Fruit fly (Drosophila melanogaster) whole organism, embryonic: ENCODE measurements around the gene Cby.

ENCODE experiments used
- Abd-B ChIP-seq: fragments of 200-800 bp; sonication (Bioruptor generic); optimal IDR thresholded peaks from 2 replicates; lab custom pipeline; 2018; ENCODE audit warnings: missing biosample characterization, mild to moderate bottlenecking, missing genetic modification characterization, moderate library complexity
- C15 ChIP-seq: fragments of 200-800 bp; sonication (Bioruptor generic); IDR thresholded peaks from 3 replicates; pipeline ENCODE4 v1.3.6; 2022; ENCODE audit warnings: missing biosample characterization, missing genetic modification characterization
- CG10979 ChIP-seq: fragments of 200-800 bp; sonication (Bioruptor generic); optimal IDR thresholded peaks from 2 replicates; lab custom pipeline; 2018; ENCODE audit warnings: missing biosample characterization, mild to moderate bottlenecking, missing genetic modification characterization, moderate library complexity
- CG11085 ChIP-seq: fragments of 200-800 bp; sonication (Bioruptor generic); IDR thresholded peaks from 2 replicates; pipeline ENCODE4 v1.3.6; 2022; ENCODE audit warnings: missing biosample characterization, missing genetic modification characterization
- CG11504 ChIP-seq: fragments of 200-800 bp; sonication (Bioruptor generic); optimal IDR thresholded peaks from 3 replicates; lab custom pipeline; 2019; ENCODE audit warnings: missing biosample characterization, mild to moderate bottlenecking, missing genetic modification characterization, moderate library complexity
- CG12071 ChIP-seq: fragments of 200-800 bp; sonication (Bioruptor generic); optimal IDR thresholded peaks from 3 replicates; lab custom pipeline; 2018; ENCODE audit warnings: missing biosample characterization, mild to moderate bottlenecking, missing genetic modification characterization
- CG13894 ChIP-seq: fragments of 200-800 bp; sonication (Bioruptor generic); optimal IDR thresholded peaks from 3 replicates; lab custom pipeline; 2018; ENCODE audit warnings: missing biosample characterization, mild to moderate bottlenecking, missing genetic modification characterization, moderate library complexity
- CG15073 ChIP-seq: fragments of 200-800 bp; sonication (Bioruptor generic); optimal IDR thresholded peaks from 2 replicates; lab custom pipeline; 2016; ENCODE audit warnings: missing biosample characterization, missing genetic modification characterization
- CG15269 ChIP-seq: fragments of 200-800 bp; sonication (Bioruptor generic); optimal IDR thresholded peaks from 2 replicates; lab custom pipeline; 2018; ENCODE audit warnings: missing biosample characterization, mild to moderate bottlenecking, missing genetic modification characterization, moderate library complexity
- CG16815 ChIP-seq: fragments of 200-800 bp; sonication (Bioruptor generic); optimal IDR thresholded peaks from 3 replicates; lab custom pipeline; 2017; ENCODE audit warnings: missing biosample characterization, mild to moderate bottlenecking, missing genetic modification characterization
- CG17361 ChIP-seq: fragments of 200-800 bp; sonication (Bioruptor generic); IDR thresholded peaks from 3 replicates; pipeline ENCODE4 v1.3.6; 2022; ENCODE audit warnings: missing biosample characterization, missing genetic modification characterization
- CG17829 ChIP-seq: fragments of 200-800 bp; optimal IDR thresholded peaks from 2 replicates; lab custom pipeline; 2019; ENCODE audit warnings: missing biosample characterization, mild to moderate bottlenecking, missing genetic modification characterization, moderate library complexity
- CG30431 ChIP-seq: fragments of 200-800 bp; sonication (Bioruptor generic); optimal IDR thresholded peaks from 2 replicates; lab custom pipeline; 2017; ENCODE audit warnings: missing biosample characterization, missing genetic modification characterization
- CG31224 ChIP-seq: fragments of 200-800 bp; sonication (Bioruptor generic); IDR thresholded peaks from 2 replicates; pipeline ENCODE4 v1.3.6; 2022; ENCODE audit warnings: missing biosample characterization, missing genetic modification characterization
- CG31441 ChIP-seq: fragments of 200-800 bp; sonication (Bioruptor generic); IDR thresholded peaks from 2 replicates; pipeline ENCODE4 v1.3.6; 2022; ENCODE audit warnings: missing biosample characterization, missing genetic modification characterization
- CG33557 ChIP-seq: fragments of 200-800 bp; sonication (Bioruptor generic); optimal IDR thresholded peaks from 2 replicates; lab custom pipeline; 2019; ENCODE audit warnings: missing biosample characterization, mild to moderate bottlenecking, missing genetic modification characterization, moderate library complexity
- CG7357 ChIP-seq: fragments of 200-800 bp; sonication (Bioruptor generic); IDR thresholded peaks from 3 replicates; pipeline ENCODE4 v1.3.6; 2022; ENCODE audit warnings: missing biosample characterization, missing genetic modification characterization
- CG7372 ChIP-seq: fragments of 200-800 bp; sonication (Bioruptor generic); IDR thresholded peaks from 2 replicates; pipeline ENCODE4 v1.3.6; 2022; ENCODE audit warnings: missing biosample characterization, missing genetic modification characterization
- CG8388 ChIP-seq: fragments of 200-800 bp; sonication (Bioruptor generic); optimal IDR thresholded peaks from 2 replicates; lab custom pipeline; 2019; ENCODE audit warnings: missing biosample characterization, mild to moderate bottlenecking, missing genetic modification characterization, moderate library complexity
- Dll ChIP-seq: fragments of 200-800 bp; sonication (Bioruptor generic); IDR thresholded peaks from 4 replicates; pipeline ENCODE4 v1.3.6; 2022; ENCODE audit warnings: missing biosample characterization, missing genetic modification characterization; ENCODE audit not compliant: partially characterized antibody
- Gug ChIP-seq: fragments of 200-800 bp; sonication (Bioruptor generic); IDR thresholded peaks from 4 replicates; pipeline ENCODE4 v1.3.6; 2022; ENCODE audit warnings: missing biosample characterization, missing genetic modification characterization
- Jarid2 ChIP-seq: fragments of 200-800 bp; sonication (Bioruptor generic); optimal IDR thresholded peaks from 3 replicates; lab custom pipeline; 2017; ENCODE audit warnings: mild to moderate bottlenecking, missing biosample characterization, missing genetic modification reagents, missing genetic modification characterization
- Oli ChIP-seq: fragments of 200-800 bp; sonication (Bioruptor generic); optimal IDR thresholded peaks from 2 replicates; lab custom pipeline; 2018; ENCODE audit warnings: missing biosample characterization, mild to moderate bottlenecking, missing genetic modification characterization, moderate library complexity
- Stat92E ChIP-seq, 3 experiments: fragments of >200 bp in 2 of 3; fragments of 200-800 bp in 1 of 3; sonication (Bioruptor generic) in 1 of 3; optimal IDR thresholded peaks; 2 replicates each; lab custom pipeline; 2017 to 2019; ENCODE audit warnings: missing biosample characterization in 3 of 3, missing genetic modification characterization in 3 of 3, mild to moderate bottlenecking in 1 of 3, moderate library complexity in 1 of 3
- crol ChIP-seq: fragments of 200-800 bp; sonication (Bioruptor generic); IDR thresholded peaks from 2 replicates; pipeline ENCODE4 v1.3.6; 2022; ENCODE audit warnings: missing biosample characterization, missing genetic modification characterization
- dan ChIP-seq: fragments of 200-800 bp; sonication (Bioruptor generic); IDR thresholded peaks from 2 replicates; pipeline ENCODE4 v1.3.6; 2022; ENCODE audit warnings: missing biosample characterization, missing genetic modification characterization
- dmrt99B ChIP-seq: fragments of 200-800 bp; sonication (Bioruptor generic); optimal IDR thresholded peaks from 2 replicates; lab custom pipeline; 2018; ENCODE audit warnings: missing biosample characterization, mild to moderate bottlenecking, missing genetic modification characterization, moderate library complexity
- fd96Cb ChIP-seq: fragments of 200-800 bp; sonication (Bioruptor generic); optimal IDR thresholded peaks from 2 replicates; lab custom pipeline; 2018; ENCODE audit warnings: missing biosample characterization, mild to moderate bottlenecking, missing genetic modification characterization, moderate library complexity
- gem ChIP-seq: fragments of 200-800 bp; sonication (Bioruptor generic); optimal IDR thresholded peaks from 2 replicates; lab custom pipeline; 2019; ENCODE audit warnings: missing biosample characterization, mild to moderate bottlenecking, missing genetic modification characterization, moderate library complexity
- grau ChIP-seq: fragments of 200-800 bp; optimal IDR thresholded peaks from 3 replicates; lab custom pipeline; 2019; ENCODE audit warnings: missing biosample characterization, mild to moderate bottlenecking, missing genetic modification characterization, moderate library complexity
- lab ChIP-seq: fragments of 200-800 bp; sonication (Bioruptor generic); optimal IDR thresholded peaks from 3 replicates; lab custom pipeline; 2017; ENCODE audit warnings: missing biosample characterization, missing genetic modification characterization, mild to moderate bottlenecking, moderate library complexity, missing genetic modification reagents
- lmd ChIP-seq: fragments of 200-800 bp; sonication (Bioruptor generic); IDR thresholded peaks from 2 replicates; pipeline ENCODE4 v1.3.6; 2022; ENCODE audit warnings: missing biosample characterization, missing genetic modification characterization
- nerfin-1 ChIP-seq: fragments of 200-800 bp; sonication (Bioruptor generic); optimal IDR thresholded peaks from 3 replicates; lab custom pipeline; 2019; ENCODE audit warnings: missing biosample characterization, mild to moderate bottlenecking, missing genetic modification characterization, moderate library complexity
- nmo ChIP-seq: fragments of 200-800 bp; sonication (Bioruptor generic); optimal IDR thresholded peaks from 2 replicates; lab custom pipeline; 2018; ENCODE audit warnings: missing biosample characterization, mild to moderate bottlenecking, missing genetic modification characterization, moderate library complexity
- row ChIP-seq: fragments of 200-800 bp; sonication (Bioruptor generic); IDR thresholded peaks from 3 replicates; pipeline ENCODE4 v1.3.6; 2022; ENCODE audit warnings: missing biosample characterization, missing genetic modification characterization
- run ChIP-seq: fragments of 200-800 bp; sonication (Bioruptor generic); optimal IDR thresholded peaks from 3 replicates; lab custom pipeline; 2018; ENCODE audit warnings: missing biosample characterization, mild to moderate bottlenecking, missing genetic modification characterization
- trem ChIP-seq: fragments of 200-800 bp; optimal IDR thresholded peaks from 3 replicates; lab custom pipeline; 2019; ENCODE audit warnings: missing biosample characterization, mild to moderate bottlenecking, missing genetic modification characterization, moderate library complexity
- tx ChIP-seq: fragments of 200-800 bp; sonication (Bioruptor generic); optimal IDR thresholded peaks from 2 replicates; lab custom pipeline; 2016; ENCODE audit warnings: missing biosample characterization, missing genetic modification characterization
- unpg ChIP-seq: fragments of 200-800 bp; sonication (Bioruptor generic); optimal IDR thresholded peaks from 3 replicates; lab custom pipeline; 2018; ENCODE audit warnings: missing biosample characterization, mild to moderate bottlenecking, missing genetic modification characterization, moderate library complexity
- z ChIP-seq: fragments of 200-800 bp; sonication (Bioruptor generic); IDR thresholded peaks from 3 replicates; pipeline ENCODE4 v1.3.6; 2022; ENCODE audit warnings: missing biosample characterization, missing genetic modification characterization

Gene Cby

DNA sequence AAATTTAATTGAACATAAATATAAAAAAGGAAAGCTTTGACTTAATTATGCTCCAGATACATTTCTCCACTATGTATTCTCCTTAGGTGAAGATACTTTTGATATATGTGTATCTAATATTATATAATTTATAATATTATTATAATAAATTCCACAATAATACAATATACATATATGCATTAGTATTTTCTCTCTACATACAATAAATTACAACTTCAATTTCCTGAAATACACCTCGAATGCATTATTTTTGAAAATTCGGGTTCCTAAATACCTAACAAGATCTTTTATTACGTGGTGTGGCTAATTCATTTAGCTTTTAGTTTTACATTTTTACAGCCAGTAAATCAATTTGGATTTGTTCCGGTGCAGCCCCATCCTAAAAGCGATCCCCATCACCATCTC, 37.5 kb upstream of the Cby start (continued):
- peak; percentile 43 for TF ChIP-seq CG11504
- peak in 1 of 3 experiments; percentile 23 for TF ChIP-seq Stat92E (GFP tag; optimal IDR thresholded peaks at IDR 0.05; lab: Kevin White, UChicago)
- no peak for TF ChIP-seq lab (GFP tag; lab: Kevin White, UChicago)
- TF ChIP-seq run (tag; lab: Kevin White, UChicago) = no peak
- no peak for TF ChIP-seq CG7372 (GFP tag; lab: Robert Waterston, UW)
- TF ChIP-seq CG33557 (GFP tag; lab: Kevin White, UChicago) = peak; percentile 52
- TF ChIP-seq dmrt99B = peak; percentile 8
- TF ChIP-seq fd96Cb = peak; percentile 42
- peak; percentile 30 for TF ChIP-seq Abd-B (GFP tag; lab: Kevin White, UChicago)
- TF ChIP-seq CG17829 = peak; percentile 49
- TF ChIP-seq CG12071 (GFP tag; lab: Kevin White, UChicago) = no peak
- no peak for TF ChIP-seq lmd (GFP tag; lab: Robert Waterston, UW)
- peak; percentile 76 for TF ChIP-seq CG17361
- TF ChIP-seq nmo (GFP tag; lab: Kevin White, UChicago) = peak; percentile 63
- peak; percentile 48 for TF ChIP-seq CG8388
- TF ChIP-seq grau (tag; lab: Kevin White, UChicago) = peak; percentile 24
- no peak for TF ChIP-seq CG30431 (GFP tag; lab: Kevin White, UChicago)
- TF ChIP-seq dan = no peak
- peak; percentile 42 for TF ChIP-seq trem (tag; lab: Kevin White, UChicago)
- no peak for TF ChIP-seq CG15269 (tag; lab: Kevin White, UChicago)
- peak; percentile 57 for TF ChIP-seq gem (tag; lab: Kevin White, UChicago)
- TF ChIP-seq CG10979 (tag; lab: Kevin White, UChicago) = peak; percentile 81
- TF ChIP-seq Oli (tag; lab: Kevin White, UChicago) = peak; percentile 15
- 0 out of 2 replicates have a peak, but pooled peaks have one; percentile 48 for TF ChIP-seq CG31441
- TF ChIP-seq, all 482 proteins: peak for 47

DNA sequence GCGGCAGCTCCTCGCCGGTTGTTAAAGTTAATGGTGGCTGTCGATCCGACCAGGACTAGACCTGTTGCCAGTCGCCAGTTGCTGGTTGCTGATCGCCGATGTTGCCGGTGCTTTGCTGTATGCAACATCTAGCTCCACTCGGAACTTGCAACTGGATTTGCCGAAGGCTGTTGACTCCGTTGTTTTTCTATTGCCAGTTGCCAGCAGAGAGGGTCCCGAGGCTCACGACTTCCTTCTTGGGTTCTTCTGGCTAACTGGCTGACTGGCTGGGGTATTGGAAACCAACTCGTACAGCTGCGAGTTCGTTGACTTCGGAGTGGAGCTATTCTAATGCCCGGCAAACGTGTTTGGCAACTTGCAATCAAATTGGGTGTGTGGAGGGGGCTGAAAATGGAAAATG, 36.8 kb upstream of the Cby start:
- TF ChIP-seq CG15073 (GFP tag; lab: Kevin White, UChicago) = no peak
- TF ChIP-seq Gug (GFP tag; lab: Robert Waterston, UW) = no peak
- no peak for TF ChIP-seq CG7357 (GFP tag; lab: Robert Waterston, UW)
- no peak for TF ChIP-seq Jarid2 (GFP tag; lab: Kevin White, UChicago)
- TF ChIP-seq CG31224 (GFP tag; lab: Robert Waterston, UW) = peak; percentile 12; the same call in 1 of the 2 replicates
- TF ChIP-seq CG16815 = no peak
- peak; percentile 22; the same call in 1 of the 3 replicates for TF ChIP-seq C15 (GFP tag; lab: Robert Waterston, UW)
- TF ChIP-seq CG13894 = no peak
- no peak for TF ChIP-seq unpg (GFP tag; lab: Kevin White, UChicago)
- no peak for TF ChIP-seq nerfin-1 (tag; lab: Kevin White, UChicago)
- no peak for TF ChIP-seq tx
- no peak for TF ChIP-seq row (GFP tag; lab: Robert Waterston, UW)
- no peak for TF ChIP-seq CG11085

DNA sequence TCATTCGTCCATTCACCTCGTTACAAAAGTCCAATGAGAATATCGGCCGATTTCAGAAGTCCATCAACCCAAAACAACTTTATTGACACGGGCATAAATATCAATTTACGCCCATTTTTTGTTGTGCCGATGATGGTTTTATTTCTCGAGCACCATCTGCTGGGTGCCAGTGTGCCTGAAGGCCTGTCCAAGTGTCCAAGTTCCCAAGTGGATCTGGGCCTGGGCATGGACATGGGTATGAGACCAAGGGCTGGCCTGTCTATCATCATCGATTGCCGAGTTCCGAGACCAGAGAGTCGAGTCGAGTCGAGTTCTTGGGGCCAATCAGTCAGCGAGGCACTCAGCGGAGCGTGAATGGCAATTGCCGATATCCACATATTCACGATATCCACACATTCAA, 35.6 kb upstream of the Cby start, which contains the start of gene Gr93a:
Gene Gr93a (plus strand): TSS at position 301 of the 400 bp plus-strand sequence.
- TF ChIP-seq z (peak; percentile 65; the same call in 2 of the 3 replicates), crol (GFP tag; lab: Robert Waterston, UW) (no peak), Dll (no peak)
